Fruit fly (Drosophila melanogaster) Kc167 (cell line): ENCODE data around the gene Hexim.

Source experiments
- Myc ChIP-seq: fragments of >200 bp; optimal IDR thresholded peaks from 2 replicates; lab custom pipeline; 2017; ENCODE audit warnings: missing external identifiers
- Sin3A ChIP-seq: fragments of >200 bp; optimal IDR thresholded peaks from 2 replicates; lab custom pipeline; 2018; ENCODE audit warnings: missing external identifiers
- ttk ChIP-seq: sonication (Bioruptor generic); optimal IDR thresholded peaks from 2 replicates; lab custom pipeline; 2017; ENCODE audit warnings: missing external identifiers

- TF ChIP-seq Myc: no peak
- no peak for TF ChIP-seq Sin3A (lab: Kevin White, UChicago)
- no peak for TF ChIP-seq ttk (lab: Kevin White, UChicago)
Observed at dm6 chr3R:14642463-14642862, 16.8 kb upstream of the Hexim start, which contains the start of gene CG7886.
